Worm (Caenorhabditis elegans) whole organism, young adult: ENCODE results near the gene vha-2.

Experiments
- B0035.1 ChIP-seq: sonication (generic microtip); optimal IDR thresholded peaks from 2 replicates; lab custom pipeline; 2016; ENCODE audit warnings: missing genetic modification characterization, mild to moderate bottlenecking, missing compliant biosample characterization, missing genotype, missing genetic modification reagents
- C06A6.2 ChIP-seq: fragments of 200-800 bp; sonication (Bioruptor generic); conservative IDR thresholded peaks from 2 replicates; pipeline ENCODE4 v1.3.6; 2022; ENCODE audit warnings: missing genetic modification characterization, missing compliant biosample characterization
- C17E4.6 ChIP-seq: fragments of 200-800 bp; sonication (Bioruptor generic); IDR thresholded peaks from 2 replicates; pipeline ENCODE4 v1.3.6; 2022; ENCODE audit warnings: missing genetic modification reagents, missing genetic modification characterization, missing compliant biosample characterization
- F10E7.11 ChIP-seq: sonication (generic microtip); optimal IDR thresholded peaks from 2 replicates; lab custom pipeline; 2017; ENCODE audit warnings: mild to moderate bottlenecking, missing genetic modification characterization, moderate library complexity, missing compliant biosample characterization
- F49E8.2 ChIP-seq: sonication (generic microtip); optimal IDR thresholded peaks from 3 replicates; lab custom pipeline; 2017; ENCODE audit warnings: missing genetic modification characterization, mild to moderate bottlenecking, missing compliant biosample characterization, antibody characterized with exemption, moderate library complexity; ENCODE audit not compliant: insufficient read depth
- F55B11.4 ChIP-seq: sonication (generic microtip); optimal IDR thresholded peaks from 2 replicates; lab custom pipeline; 2016; ENCODE audit warnings: missing compliant biosample characterization, missing genetic modification characterization, borderline replicate concordance; ENCODE audit not compliant: insufficient read depth
- F57C9.4 ChIP-seq: sonication (generic microtip); optimal IDR thresholded peaks from 2 replicates; lab custom pipeline; 2017; ENCODE audit warnings: mild to moderate bottlenecking, missing genetic modification characterization, missing compliant biosample characterization
- K12H6.12 ChIP-seq: fragments of 200-800 bp; sonication (Bioruptor generic); optimal IDR thresholded peaks from 2 replicates; lab custom pipeline; 2018; ENCODE audit warnings: mild to moderate bottlenecking, missing genetic modification characterization, missing compliant biosample characterization
- T07F8.4 ChIP-seq: sonication (generic microtip); optimal IDR thresholded peaks from 2 replicates; lab custom pipeline; 2016; ENCODE audit warnings: mild to moderate bottlenecking, missing genetic modification characterization, moderate library complexity, missing compliant biosample characterization
- T26A5.8 ChIP-seq: sonication (generic microtip); optimal IDR thresholded peaks from 2 replicates; lab custom pipeline; 2016; ENCODE audit warnings: missing genetic modification characterization, missing compliant biosample characterization
- Y56A3A.18 ChIP-seq: fragments of 200-800 bp; sonication (Bioruptor generic); IDR thresholded peaks from 2 replicates; pipeline ENCODE4 v1.3.6; 2022; ENCODE audit warnings: missing genetic modification reagents, missing genetic modification characterization, missing compliant biosample characterization
- Y95B8A.8 ChIP-seq: fragments of 200-800 bp; sonication (Bioruptor generic); IDR thresholded peaks from 2 replicates; pipeline ENCODE4 v1.3.6; 2022; ENCODE audit warnings: missing genetic modification reagents, missing genetic modification characterization, missing compliant biosample characterization
- ZK185.1 ChIP-seq: sonication (generic microtip); optimal IDR thresholded peaks from 2 replicates; lab custom pipeline; 2016; ENCODE audit warnings: mild to moderate bottlenecking, missing genetic modification characterization, missing compliant biosample characterization; ENCODE audit not compliant: poor library complexity, severe bottlenecking
- ama-1 ChIP-seq, 3 experiments: fragments of 150-350 bp in 1 of 3; sonication (generic microtip) in 2 of 3; optimal IDR thresholded peaks; 2 replicates each; lab custom pipeline; 2014 to 2018; ENCODE audit warnings: missing biosample characterization in 2 of 3, missing genetic modification characterization in 2 of 3, missing genetic modification reagents in 2 of 3
- athp-1 ChIP-seq: sonication (generic microtip); optimal IDR thresholded peaks from 2 replicates; lab custom pipeline; 2017; ENCODE audit warnings: mild to moderate bottlenecking, missing genetic modification characterization, missing compliant biosample characterization
- bed-1 ChIP-seq: fragments of 200-800 bp; sonication (Bioruptor generic); IDR thresholded peaks from 2 replicates; pipeline ENCODE4 v1.3.6; 2022; ENCODE audit warnings: missing genetic modification reagents, missing genetic modification characterization, missing compliant biosample characterization
- ccch-3 ChIP-seq: fragments of 200-800 bp; sonication (Bioruptor generic); optimal IDR thresholded peaks from 2 replicates; lab custom pipeline; 2018; ENCODE audit warnings: mild to moderate bottlenecking, missing genetic modification characterization, missing compliant biosample characterization
- cebp-1 ChIP-seq, 2 experiments: fragments of 200-800 bp in 1 of 2; sonication (Bioruptor generic) in 1 of 2; sonication (generic microtip) in 1 of 2; IDR thresholded peaks in 1 of 2; optimal IDR thresholded peaks in 1 of 2; 2 replicates each; pipeline versions ENCODE4 v1.3.6 to Lab custom; 2017 to 2022; ENCODE audit warnings: missing compliant biosample characterization in 2 of 2, missing genetic modification characterization in 2 of 2, mild to moderate bottlenecking in 1 of 2, missing genetic modification reagents in 1 of 2, moderate library complexity in 1 of 2
- ceh-100 ChIP-seq: fragments of 200-800 bp; sonication (Bioruptor generic); IDR thresholded peaks from 2 replicates; pipeline ENCODE4 v1.3.6; 2022; ENCODE audit warnings: missing genetic modification reagents, missing genetic modification characterization, missing compliant biosample characterization
- ceh-27 ChIP-seq: fragments of 200-800 bp; sonication (Bioruptor generic); optimal IDR thresholded peaks from 2 replicates; lab custom pipeline; 2018; ENCODE audit warnings: mild to moderate bottlenecking, missing genetic modification characterization, moderate library complexity, missing compliant biosample characterization
- ceh-79 ChIP-seq: sonication (generic microtip); optimal IDR thresholded peaks from 2 replicates; lab custom pipeline; 2017; ENCODE audit warnings: mild to moderate bottlenecking, missing genetic modification characterization, missing compliant biosample characterization
- die-1 ChIP-seq: sonication (generic microtip); optimal IDR thresholded peaks from 2 replicates; lab custom pipeline; 2016; ENCODE audit warnings: missing genotype, mild to moderate bottlenecking, missing genetic modification characterization, missing compliant biosample characterization
- dox-1 ChIP-seq: fragments of 200-800 bp; sonication (Bioruptor generic); IDR thresholded peaks from 2 replicates; pipeline ENCODE4 v1.3.6; 2022; ENCODE audit warnings: missing genetic modification reagents, missing genetic modification characterization, missing compliant biosample characterization
- dpff-1 ChIP-seq: sonication (generic microtip); optimal IDR thresholded peaks from 2 replicates; lab custom pipeline; 2017; ENCODE audit warnings: mild to moderate bottlenecking, missing genetic modification characterization, missing compliant biosample characterization
- egrh-3 ChIP-seq: fragments of 200-800 bp; sonication (Bioruptor generic); IDR thresholded peaks from 2 replicates; pipeline ENCODE4 v1.3.6; 2022; ENCODE audit warnings: missing genetic modification reagents, missing genetic modification characterization, missing compliant biosample characterization
- ekl-4 ChIP-seq: fragments of 200-800 bp; sonication (Bioruptor generic); IDR thresholded peaks from 2 replicates; pipeline ENCODE4 v1.3.6; 2022; ENCODE audit warnings: missing genetic modification reagents, missing genetic modification characterization, missing compliant biosample characterization
- gei-17 ChIP-seq: fragments of 200-800 bp; sonication (Bioruptor generic); optimal IDR thresholded peaks from 2 replicates; lab custom pipeline; 2018; ENCODE audit warnings: mild to moderate bottlenecking, missing genetic modification characterization, missing compliant biosample characterization
- hrde-1 ChIP-seq: sonication (generic microtip); optimal IDR thresholded peaks from 2 replicates; lab custom pipeline; 2016; ENCODE audit warnings: missing genetic modification characterization, mild to moderate bottlenecking, missing compliant biosample characterization, moderate library complexity, missing genotype, missing genetic modification reagents, borderline replicate concordance
- let-607 ChIP-seq, 2 experiments: fragments of 200-800 bp in 1 of 2; sonication (Bioruptor generic) in 1 of 2; sonication (generic microtip) in 1 of 2; optimal IDR thresholded peaks; 2 replicates each; lab custom pipeline; 2016 to 2018; ENCODE audit warnings: mild to moderate bottlenecking in 2 of 2, missing compliant biosample characterization in 2 of 2, missing genetic modification characterization in 2 of 2, moderate library complexity in 2 of 2, missing genotype in 1 of 2
- lin-54 ChIP-seq: fragments of 200-800 bp; sonication (Bioruptor generic); optimal IDR thresholded peaks from 2 replicates; lab custom pipeline; 2018; ENCODE audit warnings: mild to moderate bottlenecking, missing genetic modification characterization, missing compliant biosample characterization
- madf-3 ChIP-seq: fragments of 200-800 bp; sonication (Bioruptor generic); IDR thresholded peaks from 2 replicates; pipeline ENCODE4 v1.3.6; 2022; ENCODE audit warnings: missing genetic modification reagents, missing genetic modification characterization, missing compliant biosample characterization
- madf-6 ChIP-seq: fragments of 200-800 bp; sonication (Bioruptor generic); IDR thresholded peaks from 2 replicates; pipeline ENCODE4 v1.3.6; 2022; ENCODE audit warnings: missing genetic modification reagents, missing genetic modification characterization, missing compliant biosample characterization
- madf-8 ChIP-seq: fragments of 200-800 bp; sonication (Bioruptor generic); conservative IDR thresholded peaks from 2 replicates; pipeline ENCODE4 v1.3.6; 2022; ENCODE audit warnings: missing genetic modification reagents, missing genetic modification characterization, missing compliant biosample characterization
- mcd-1 ChIP-seq: fragments of 200-800 bp; sonication (Bioruptor generic); IDR thresholded peaks from 2 replicates; pipeline ENCODE4 v1.3.6; 2022; ENCODE audit warnings: missing genetic modification reagents, missing genetic modification characterization, missing compliant biosample characterization
- mes-4 ChIP-seq: sonication (generic microtip); optimal IDR thresholded peaks from 2 replicates; lab custom pipeline; 2016; ENCODE audit warnings: missing genotype, missing genetic modification characterization, missing compliant biosample characterization
- nfya-2 ChIP-seq: fragments of 200-800 bp; sonication (Bioruptor generic); IDR thresholded peaks from 2 replicates; pipeline ENCODE4 v1.3.6; 2022; ENCODE audit warnings: missing genetic modification reagents, missing genetic modification characterization, missing compliant biosample characterization
- nhr-27 ChIP-seq: fragments of 200-800 bp; sonication (Bioruptor generic); optimal IDR thresholded peaks from 2 replicates; lab custom pipeline; 2018; ENCODE audit warnings: mild to moderate bottlenecking, missing genetic modification characterization, moderate library complexity, missing compliant biosample characterization
- nhr-80 ChIP-seq: sonication (generic microtip); optimal IDR thresholded peaks from 2 replicates; lab custom pipeline; 2016; ENCODE audit warnings: missing genetic modification characterization, missing compliant biosample characterization
- nhr-90 ChIP-seq: sonication (generic microtip); optimal IDR thresholded peaks from 2 replicates; lab custom pipeline; 2016; ENCODE audit warnings: missing genotype, mild to moderate bottlenecking, missing genetic modification characterization, missing compliant biosample characterization
- pbrm-1 ChIP-seq: fragments of 200-800 bp; sonication (Bioruptor generic); IDR thresholded peaks from 2 replicates; pipeline ENCODE4 v1.3.6; 2022; ENCODE audit warnings: missing genetic modification reagents, missing genetic modification characterization, missing compliant biosample characterization
- rec-8 ChIP-seq, 2 experiments: sonication (generic microtip); optimal IDR thresholded peaks; 2 replicates each; lab custom pipeline; 2016; ENCODE audit warnings: mild to moderate bottlenecking in 2 of 2, missing genetic modification characterization in 2 of 2, missing genetic modification reagents in 2 of 2, missing genotype in 2 of 2, missing biosample characterization in 1 of 2, missing compliant biosample characterization in 1 of 2, moderate library complexity in 1 of 2
- snpc-3.4 ChIP-seq: sonication (generic microtip); optimal IDR thresholded peaks from 2 replicates; lab custom pipeline; 2017; ENCODE audit warnings: missing genetic modification characterization, mild to moderate bottlenecking, missing compliant biosample characterization, antibody characterized with exemption, moderate library complexity, missing genotype, missing genetic modification reagents
- tbp1 ChIP-seq: fragments of 200-800 bp; sonication (Bioruptor generic); optimal IDR thresholded peaks from 2 replicates; lab custom pipeline; 2018; ENCODE audit warnings: mild to moderate bottlenecking, missing genetic modification characterization, missing compliant biosample characterization
- tlf-1 ChIP-seq: fragments of 200-800 bp; sonication (Bioruptor generic); optimal IDR thresholded peaks from 2 replicates; lab custom pipeline; 2018; ENCODE audit warnings: mild to moderate bottlenecking, missing genetic modification characterization, missing compliant biosample characterization
- xnd-1 ChIP-seq: sonication (generic microtip); optimal IDR thresholded peaks from 2 replicates; lab custom pipeline; 2016; ENCODE audit warnings: missing genotype, missing genetic modification reagents, missing genetic modification characterization, missing compliant biosample characterization
- ztf-26 ChIP-seq: sonication (generic microtip); optimal IDR thresholded peaks from 2 replicates; lab custom pipeline; 2017; ENCODE audit warnings: missing genetic modification characterization, missing compliant biosample characterization

Gene vha-2

DNA sequence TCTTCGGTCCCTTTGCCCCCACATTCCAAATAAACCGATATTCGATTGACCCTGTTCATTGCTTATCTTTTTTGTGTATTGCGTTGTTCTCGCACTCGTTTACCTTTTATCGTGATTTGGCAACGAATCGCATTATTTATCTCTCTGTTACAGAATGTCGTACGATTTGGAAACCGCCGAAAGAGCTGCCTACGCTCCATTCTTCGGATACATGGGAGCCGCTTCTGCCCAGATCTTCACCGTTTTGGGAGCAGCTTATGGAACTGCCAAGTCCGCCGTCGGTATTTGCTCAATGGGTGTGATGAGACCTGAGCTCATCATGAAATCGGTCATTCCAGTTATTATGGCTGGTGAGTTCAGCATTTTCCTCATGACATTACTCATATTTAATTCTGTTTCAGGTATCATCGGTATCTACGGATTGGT lies at the start of gene vha-2:
Gene vha-2 (plus strand): TSS at position 154 of the 426 bp plus-strand sequence.
- TF ChIP-seq ceh-79 (tag; lab: Kevin White, UChicago) (peak; percentile 53), nhr-27 (tag; lab: Kevin White, UChicago) (no peak), tbp1 (GFP tag; lab: Kevin White, UChicago) (peak; percentile 31), rec-8 (tag; optimal IDR thresholded peaks at IDR 0.05; lab: Kevin White, UChicago) (no peak), nhr-90 (peak; percentile 43), nfya-2 (GFP tag; lab: Robert Waterston, UW) (peak; percentile 25; the same call in 1 of the 2 replicates), ccch-3 (GFP tag; lab: Kevin White, UChicago) (no peak), ekl-4 (GFP tag; lab: Robert Waterston, UW) (peak; percentile 80), C17E4.6 (GFP tag; lab: Robert Waterston, UW) (peak; percentile 22; the same call in 1 of the 2 replicates), F49E8.2 (peak; percentile 54), pbrm-1 (GFP tag; lab: Robert Waterston, UW) (peak; percentile 75), F55B11.4 (no peak), die-1 (peak; percentile 62), bed-1 (GFP tag; lab: Robert Waterston, UW) (no peak), T26A5.8 (tag; lab: Kevin White, UChicago) (peak; percentile 30), egrh-3 (GFP tag; lab: Robert Waterston, UW) (no peak), T07F8.4 (tag; lab: Kevin White, UChicago) (no peak), ztf-26 (tag; lab: Kevin White, UChicago) (peak; percentile 23), C06A6.2 (GFP tag; lab: Robert Waterston, UW) (no peak), F57C9.4 (tag; lab: Kevin White, UChicago) (no peak), lin-54 (GFP tag; lab: Kevin White, UChicago) (peak; percentile 3), dox-1 (peak; percentile 31), mcd-1 (GFP tag; lab: Robert Waterston, UW) (peak; percentile 62), let-607 (tag; optimal IDR thresholded peaks at IDR 0.05; lab: Kevin White, UChicago) (peak in 1 of 2 experiments; percentile 30), cebp-1 (GFP tag; IDR thresholded peaks at IDR 0.05; lab: Robert Waterston, UW) (no peak), cebp-1 (tag; optimal IDR thresholded peaks at IDR 0.05; lab: Kevin White, UChicago) (peak; percentile 42), madf-3 (GFP tag; lab: Robert Waterston, UW) (0 out of 2 replicates have a peak, but pooled peaks have one; percentile 64), mes-4 (tag; lab: Kevin White, UChicago) (no peak), ceh-27 (GFP tag; lab: Kevin White, UChicago) (no peak), madf-6 (GFP tag; lab: Robert Waterston, UW) (peak; percentile 57), gei-17 (GFP tag; lab: Kevin White, UChicago) (no peak), nhr-80 (tag; lab: Kevin White, UChicago) (no peak), madf-8 (no peak), dpff-1 (tag; lab: Kevin White, UChicago) (peak; percentile 11), F10E7.11 (tag; lab: Kevin White, UChicago) (no peak), Y56A3A.18 (GFP tag; lab: Robert Waterston, UW) (0 out of 2 replicates have a peak, but pooled peaks have one; percentile 9), athp-1 (tag; lab: Kevin White, UChicago) (peak; percentile 77), ceh-100 (GFP tag; lab: Robert Waterston, UW) (no peak), hrde-1 (tag; lab: Kevin White, UChicago) (peak; percentile 79), ZK185.1 (peak; percentile 37), K12H6.12 (tag; lab: Kevin White, UChicago) (no peak), B0035.1 (peak; percentile 55), Y95B8A.8 (peak; percentile 54; the same call in 1 of the 2 replicates), xnd-1 (no peak), tlf-1 (GFP tag; lab: Kevin White, UChicago) (peak; percentile 76), ama-1 (optimal IDR thresholded peaks at IDR 0.05; lab: Kevin White, UChicago) (no peak), ama-1 (GFP tag; optimal IDR thresholded peaks at IDR 0.05; lab: Kevin White, UChicago) (peak in 1 of 2 experiments; percentile 10), snpc-3.4 (tag; lab: Kevin White, UChicago) (no peak)
